Fruit fly (Drosophila melanogaster) whole organism, adult: ENCODE results near the gene CG10348.

Experiments used
- CG11617 ChIP-seq: fragments of 200-800 bp; sonication (Bioruptor generic); optimal IDR thresholded peaks from 2 replicates; lab custom pipeline; 2017; ENCODE audit warnings: mild to moderate bottlenecking, missing biosample characterization, missing genetic modification reagents, missing genetic modification characterization
- CG1620 ChIP-seq: fragments of 200-800 bp; sonication (Bioruptor generic); optimal IDR thresholded peaks from 2 replicates; lab custom pipeline; 2016; ENCODE audit warnings: missing biosample characterization, missing genetic modification characterization
- CG33017 ChIP-seq: fragments of 200-800 bp; sonication (Bioruptor generic); optimal IDR thresholded peaks from 2 replicates; lab custom pipeline; 2018; ENCODE audit warnings: missing biosample characterization, mild to moderate bottlenecking, missing genetic modification characterization, moderate library complexity
- CG7045 ChIP-seq: fragments of 200-800 bp; sonication (Bioruptor generic); optimal IDR thresholded peaks from 2 replicates; lab custom pipeline; 2017; ENCODE audit warnings: missing biosample characterization, mild to moderate bottlenecking, missing genetic modification characterization
- CG7101 ChIP-seq: fragments of 200-800 bp; sonication (Bioruptor generic); optimal IDR thresholded peaks from 2 replicates; lab custom pipeline; 2018; ENCODE audit warnings: missing biosample characterization, mild to moderate bottlenecking, missing genetic modification characterization, moderate library complexity
- Crg-1 ChIP-seq: fragments of 200-800 bp; sonication (Bioruptor generic); optimal IDR thresholded peaks from 2 replicates; lab custom pipeline; 2016; ENCODE audit warnings: missing biosample characterization, missing genetic modification characterization
- bab1 ChIP-seq: fragments of 200-800 bp; sonication (Bioruptor generic); optimal IDR thresholded peaks from 3 replicates; lab custom pipeline; 2019; ENCODE audit warnings: missing biosample characterization, mild to moderate bottlenecking, missing genetic modification characterization, moderate library complexity
- ovo ChIP-seq: fragments of 200-800 bp; sonication (Bioruptor generic); optimal IDR thresholded peaks from 2 replicates; lab custom pipeline; 2016; ENCODE audit warnings: missing biosample characterization, missing genetic modification characterization
- tj ChIP-seq: fragments of 200-800 bp; sonication (Bioruptor generic); optimal IDR thresholded peaks from 3 replicates; lab custom pipeline; 2017; ENCODE audit warnings: missing biosample characterization, mild to moderate bottlenecking, missing genetic modification characterization, moderate library complexity
- toe ChIP-seq: fragments of 200-800 bp; sonication (Bioruptor generic); optimal IDR thresholded peaks from 2 replicates; lab custom pipeline; 2016; ENCODE audit warnings: missing biosample characterization, missing genetic modification characterization

DNA sequence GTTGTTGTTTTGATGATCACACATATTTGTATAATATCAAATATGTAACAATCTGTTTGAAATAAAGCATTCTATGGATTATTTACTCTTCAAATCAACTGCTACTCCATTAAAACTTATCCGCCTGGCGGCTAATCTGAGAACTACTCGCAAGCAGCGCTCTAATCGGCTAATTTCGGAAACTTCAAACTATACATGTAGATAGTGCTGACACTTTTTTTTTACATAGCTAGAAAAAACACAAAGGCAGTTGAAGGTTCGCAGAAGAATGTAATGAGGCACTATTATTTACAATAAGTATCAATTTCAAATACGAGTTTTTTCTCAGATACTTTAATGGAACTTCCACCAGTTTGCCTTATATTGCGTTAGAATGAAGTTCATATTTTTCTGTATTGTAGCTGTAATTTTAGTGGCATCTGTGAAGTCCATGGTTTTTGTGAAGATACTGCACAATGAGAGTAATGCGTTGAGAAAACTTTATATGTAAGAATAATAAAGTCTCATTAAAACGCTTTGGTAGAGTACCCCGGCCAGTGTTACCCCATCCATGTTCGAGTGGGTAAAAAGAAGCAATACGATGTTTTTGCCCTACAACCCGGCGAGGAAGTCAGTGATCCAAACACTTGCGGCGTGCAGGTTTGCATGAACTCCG lies 66.2 kb downstream of the CG10348 start:
- TF ChIP-seq CG11617 (GFP tag; lab: Kevin White, UChicago) (no peak), toe (GFP tag; lab: Kevin White, UChicago) (peak; percentile 35), CG33017 (tag; lab: Kevin White, UChicago) (no peak), tj (GFP tag; lab: Kevin White, UChicago) (no peak), CG1620 (GFP tag; lab: Kevin White, UChicago) (peak; percentile 43), ovo (no peak), CG7045 (GFP tag; lab: Kevin White, UChicago) (no peak), bab1 (GFP tag; lab: Kevin White, UChicago) (peak; percentile 14), CG7101 (tag; lab: Kevin White, UChicago) (no peak), Crg-1 (no peak)
